Worm (Caenorhabditis elegans) whole organism, L3 larva: ENCODE measurements around the gene srz-13.

Source experiments
- jun-1 ChIP-seq: fragments of 150-350 bp; optimal IDR thresholded peaks from 2 replicates; lab custom pipeline; 2014; ENCODE audit warnings: missing biosample characterization, missing genetic modification reagents, missing genetic modification characterization
- lin-39 ChIP-seq: fragments of 150-350 bp; optimal IDR thresholded peaks from 2 replicates; lab custom pipeline; 2018; ENCODE audit warnings: missing biosample characterization, missing genetic modification reagents, missing genetic modification characterization
- snpc-4 ChIP-seq: fragments of 150-350 bp; optimal IDR thresholded peaks from 2 replicates; lab custom pipeline; 2014; ENCODE audit warnings: missing biosample characterization, missing genetic modification characterization

ce11 chrV:16155111-16155510 is 27.1 kb upstream of the srz-13 start, which contains the start of gene str-97:
- no peak for TF ChIP-seq lin-39 (tag; lab: Kevin White, UChicago)
- no peak for TF ChIP-seq snpc-4 (tag; lab: Kevin White, UChicago)
- TF ChIP-seq jun-1 (tag; lab: Kevin White, UChicago) = no peak
